Worm (Caenorhabditis elegans): ENCODE results near the gene F13A2.1.

F13A2.1 gene

DNA sequence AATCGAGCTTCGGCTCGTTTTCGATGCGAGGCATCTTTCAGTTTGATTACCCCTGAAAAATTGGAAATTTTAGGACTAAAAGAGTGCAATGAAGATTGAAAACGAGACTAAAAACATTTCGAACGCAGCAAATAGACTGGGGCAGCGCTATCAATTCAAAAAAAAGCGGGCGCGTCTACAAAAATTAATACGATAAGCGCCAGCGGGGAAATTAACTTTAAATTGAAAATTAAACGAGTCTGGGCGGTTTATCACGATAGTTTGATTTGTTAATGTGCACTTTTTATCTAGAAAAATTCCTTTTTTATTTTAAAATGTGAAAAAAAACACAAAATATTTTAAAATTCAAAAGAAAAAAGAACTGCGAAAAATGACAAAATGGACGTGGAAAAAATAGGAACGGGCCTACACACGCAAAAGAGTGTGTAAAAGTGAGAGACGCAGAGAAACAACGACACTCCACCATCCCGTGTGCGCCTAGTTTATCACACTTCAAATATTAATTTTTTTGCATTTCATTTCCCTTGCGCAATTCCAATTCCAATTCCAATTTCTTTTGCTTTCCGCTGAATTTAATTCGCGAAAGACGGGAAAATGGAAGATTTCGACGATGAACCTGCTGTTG, 10.8 kb downstream of the F13A2.1 start, which contains the start of the genes gmpr-1 and fipp-1 (continued):
- TF ChIP-seq dpl-1 (GFP tag; optimal IDR thresholded peaks at IDR 0.05) (peak; percentile 58), F22D6.2 (tag; optimal IDR thresholded peaks at IDR 0.05) (no peak), C17E4.6 (GFP tag; IDR thresholded peaks at IDR 0.05) (no peak), efl-1 (GFP tag; optimal IDR thresholded peaks at IDR 0.05) (peak; percentile 85), let-526 (GFP tag; IDR thresholded peaks at IDR 0.05) (no peak), F23B12.7 (tag; optimal IDR thresholded peaks at IDR 0.05; ENCODE audit: insufficient read depth) (peak; percentile 10), nfya-1 (tag; optimal IDR thresholded peaks at IDR 0.05; ENCODE audit: borderline replicate concordance, insufficient read depth) (no peak), cebp-1 (GFP tag; IDR thresholded peaks at IDR 0.05) (no peak), cebp-1 (tag; optimal IDR thresholded peaks at IDR 0.05) (peak; percentile 16), chd-7 (tag; optimal IDR thresholded peaks at IDR 0.05) (no peak), dox-1 (GFP tag; IDR thresholded peaks at IDR 0.05) (0 out of 2 replicates have a peak, but pooled peaks have one; percentile 42), attf-3 (GFP tag; conservative IDR thresholded peaks at IDR 0.05) (peak; percentile 97), gei-17 (GFP tag; optimal IDR thresholded peaks at IDR 0.05) (no peak), sdz-38 (tag; optimal IDR thresholded peaks at IDR 0.05) (no peak), snpc-3.4 (tag; optimal IDR thresholded peaks at IDR 0.05) (peak; percentile 17)

DNA sequence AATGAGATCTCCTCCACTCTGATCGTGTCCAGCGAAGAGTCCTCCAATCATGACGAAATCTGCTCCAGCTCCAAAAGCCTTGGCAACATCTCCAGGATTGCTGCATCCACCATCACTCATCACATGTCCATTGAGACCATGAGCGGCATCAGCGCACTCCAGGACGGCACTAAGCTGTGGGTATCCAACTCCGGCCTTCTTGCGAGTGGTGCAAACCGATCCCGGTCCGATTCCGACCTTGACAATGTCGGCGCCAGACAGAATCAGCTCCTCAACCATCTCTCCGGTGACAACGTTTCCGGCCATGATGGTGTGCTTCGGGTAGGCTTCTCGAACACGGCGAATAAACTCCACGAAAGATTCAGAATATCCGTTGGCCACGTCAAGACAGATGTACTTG, 11.7 kb downstream of the F13A2.1 start:
- TF ChIP-seq zfh-2 (GFP tag; conservative IDR thresholded peaks at IDR 0.05) (peak; percentile 68), nhr-90 (tag; optimal IDR thresholded peaks at IDR 0.05) (no peak)

DNA sequence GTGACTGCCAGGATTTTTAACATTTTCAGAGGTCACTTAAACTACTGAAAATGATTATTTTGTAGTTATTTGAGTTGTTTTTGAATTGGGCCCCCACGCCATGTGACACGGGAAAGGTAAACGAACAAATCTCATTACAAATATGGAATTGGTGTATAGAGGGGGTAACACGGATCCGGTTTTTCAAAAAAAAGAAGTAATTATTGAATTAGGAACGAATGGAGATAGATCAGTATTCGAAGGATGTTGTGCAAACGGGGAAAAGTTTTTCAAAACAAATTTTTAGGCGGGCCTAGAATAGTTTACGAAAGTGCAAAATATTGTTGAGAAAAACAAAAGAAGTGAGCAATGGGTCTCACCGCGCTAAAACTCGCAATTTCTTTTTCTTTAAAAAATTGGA, 15.8 kb downstream of the F13A2.1 start, which contains the start of gene F32D1.11:
F32D1.11 (minus strand) TSS at position 101 of the 400 bp plus-strand sequence.
- TF ChIP-seq pbrm-1 (GFP tag; IDR thresholded peaks at IDR 0.05) (no peak), fkh-3 (tag; optimal IDR thresholded peaks at IDR 0.05) (no peak), rcor-1 (GFP tag; IDR thresholded peaks at IDR 0.05) (no peak), nhr-179 (tag; optimal IDR thresholded peaks at IDR 0.05) (no peak)

DNA sequence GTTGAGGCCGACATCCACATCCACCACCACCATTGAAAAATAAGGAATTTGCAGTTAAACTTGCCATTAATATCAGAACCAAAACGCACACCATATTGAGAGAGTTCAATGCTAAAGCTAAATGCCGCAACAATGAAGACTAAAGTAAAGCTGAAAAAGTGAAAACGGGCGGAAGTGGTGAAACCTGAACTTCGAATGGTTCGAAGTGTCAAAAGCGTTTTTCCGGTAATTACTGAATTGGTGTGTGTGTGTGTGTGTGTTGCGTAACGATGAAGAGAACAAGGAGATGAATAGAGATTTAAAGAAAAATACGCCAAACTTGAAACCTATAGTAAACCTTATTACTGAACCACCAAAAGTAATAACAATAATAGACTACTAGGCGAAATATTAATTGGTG, 17.7 kb downstream of the F13A2.1 start, which contains the start of gene grl-13:
grl-13 (minus strand) TSS at position 101 of the 400 bp plus-strand sequence.
- no peak for TF ChIP-seq sea-2 (GFP tag; IDR thresholded peaks at IDR 0.05)
- no peak for TF ChIP-seq nhr-179 (tag; optimal IDR thresholded peaks at IDR 0.05)
- TF ChIP-seq gei-17 (GFP tag; optimal IDR thresholded peaks at IDR 0.05) = no peak
- TF ChIP-seq T07F8.4 (tag; optimal IDR thresholded peaks at IDR 0.05) = no peak
- no peak for TF ChIP-seq rpc-1 (optimal IDR thresholded peaks at IDR 0.05)
- TF ChIP-seq rpc-1 (tag; optimal IDR thresholded peaks at IDR 0.05) = no peak
- TF ChIP-seq hsf-1 (GFP tag; IDR thresholded peaks at IDR 0.05) = no peak
- TF ChIP-seq mcd-1 (GFP tag; IDR thresholded peaks at IDR 0.05) = no peak
- TF ChIP-seq aptf-3 (GFP tag; IDR thresholded peaks at IDR 0.05) = no peak
- no peak for TF ChIP-seq akir-1 (GFP tag; optimal IDR thresholded peaks at IDR 0.05)
- no peak for TF ChIP-seq ztf-26 (tag; optimal IDR thresholded peaks at IDR 0.05)
- TF ChIP-seq repo-1 (tag; optimal IDR thresholded peaks at IDR 0.05) = no peak
- no peak for TF ChIP-seq cebp-2 (GFP tag; IDR thresholded peaks at IDR 0.05)
- no peak for TF ChIP-seq B0019.2 (GFP tag; conservative IDR thresholded peaks at IDR 0.05)
- no peak for TF ChIP-seq nfya-2 (GFP tag; IDR thresholded peaks at IDR 0.05)
- TF ChIP-seq Y56A3A.18 (GFP tag; IDR thresholded peaks at IDR 0.05) = no peak
- no peak for TF ChIP-seq dox-1 (GFP tag; IDR thresholded peaks at IDR 0.05)
- TF ChIP-seq ZK185.1 (tag; optimal IDR thresholded peaks at IDR 0.05; ENCODE audit: poor library complexity, severe bottlenecking) = no peak

All from whole organism, young adult.